Fruit fly (Drosophila melanogaster): ENCODE measurements around the gene CG12237.

DNA sequence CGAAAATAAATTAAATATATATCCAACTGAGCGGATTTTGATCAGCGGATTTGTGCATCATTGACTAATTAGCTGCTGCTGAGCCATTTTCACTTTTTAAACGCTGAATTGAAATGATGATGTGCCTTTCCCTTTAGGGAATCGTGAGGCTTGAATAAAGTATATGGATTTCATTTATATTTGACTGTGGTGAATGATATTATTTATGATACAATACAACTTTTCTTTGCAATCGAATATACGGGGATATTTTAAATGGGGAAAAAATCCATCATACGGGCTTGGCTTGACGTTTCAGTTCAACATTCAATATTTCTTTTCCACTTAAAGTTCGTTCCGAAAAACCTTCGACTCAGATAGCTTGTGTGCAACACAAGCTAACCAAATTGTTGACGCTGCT lies 31.4 kb downstream of the CG12237 start, which contains the start of the genes Shawn and Tyler:
- TF ChIP-seq CTCF (optimal IDR thresholded peaks at IDR 0.05) (no peak), CG8478 (optimal IDR thresholded peaks at IDR 0.05) (no peak)

Data from S2 (cell line).